Worm (Caenorhabditis elegans) whole organism, L4 larva: ENCODE measurements around the gene skr-17.

Experiments
- F44E2.7 ChIP-seq: fragments of 200-800 bp; sonication (Bioruptor generic); IDR thresholded peaks from 2 replicates; pipeline ENCODE4 v2.1.2; 2022; ENCODE audit warnings: missing genetic modification characterization, missing compliant biosample characterization
- R02D3.7 ChIP-seq: fragments of 150-350 bp; sonication (generic microtip); optimal IDR thresholded peaks from 3 replicates; lab custom pipeline; 2014; ENCODE audit warnings: missing biosample characterization, missing genetic modification characterization
- T20F7.1 ChIP-seq: fragments of 200-800 bp; sonication (Bioruptor generic); optimal IDR thresholded peaks from 2 replicates; lab custom pipeline; 2018; ENCODE audit warnings: mild to moderate bottlenecking, missing genetic modification characterization, missing compliant biosample characterization
- Y105C5A.15 ChIP-seq: fragments of 200-800 bp; sonication (Bioruptor generic); IDR thresholded peaks from 2 replicates; pipeline ENCODE4 v1.3.6; 2022; ENCODE audit warnings: missing genetic modification characterization, missing compliant biosample characterization
- Y75B8A.6 ChIP-seq: fragments of 200-800 bp; sonication (Bioruptor generic); IDR thresholded peaks from 2 replicates; pipeline ENCODE4 v1.3.6; 2022; ENCODE audit warnings: missing genetic modification reagents, missing genetic modification characterization, missing compliant biosample characterization
- ceh-20 ChIP-seq: fragments of 200-800 bp; sonication (Bioruptor generic); IDR thresholded peaks from 2 replicates; pipeline ENCODE4 v1.3.6; 2022; ENCODE audit warnings: missing genetic modification reagents, missing genetic modification characterization, missing compliant biosample characterization
- ceh-28 ChIP-seq: fragments of 150-350 bp; optimal IDR thresholded peaks from 2 replicates; lab custom pipeline; 2014; ENCODE audit warnings: missing biosample characterization, missing genetic modification reagents, missing genetic modification characterization
- ceh-32 ChIP-seq: sonication (generic microtip); optimal IDR thresholded peaks from 2 replicates; lab custom pipeline; 2016; ENCODE audit warnings: mild to moderate bottlenecking, missing genetic modification characterization, missing compliant biosample characterization; ENCODE audit not compliant: poor library complexity
- ceh-44 ChIP-seq: fragments of 200-800 bp; sonication (Bioruptor generic); IDR thresholded peaks from 2 replicates; pipeline ENCODE4 v1.3.6; 2022; ENCODE audit warnings: missing genetic modification reagents, missing genetic modification characterization, missing compliant biosample characterization
- ces-1 ChIP-seq: fragments of 150-350 bp; sonication (generic microtip); optimal IDR thresholded peaks from 4 replicates; lab custom pipeline; 2014; ENCODE audit warnings: missing biosample characterization, missing genetic modification reagents, missing genetic modification characterization
- cey-2 ChIP-seq: sonication (generic microtip); optimal IDR thresholded peaks from 3 replicates; lab custom pipeline; 2017; ENCODE audit warnings: missing genetic modification characterization, mild to moderate bottlenecking, missing compliant biosample characterization, antibody characterized with exemption, borderline replicate concordance; ENCODE audit not compliant: insufficient read depth
- ctbp-1 ChIP-seq: fragments of 200-800 bp; sonication (Bioruptor generic); IDR thresholded peaks from 2 replicates; pipeline ENCODE4 v1.3.6; 2022; ENCODE audit warnings: missing genetic modification reagents, missing genetic modification characterization, missing compliant biosample characterization
- dmd-8 ChIP-seq: fragments of 200-800 bp; sonication (Bioruptor generic); IDR thresholded peaks from 2 replicates; pipeline ENCODE4 v1.3.6; 2022; ENCODE audit warnings: missing genetic modification characterization, missing compliant biosample characterization
- dpl-1 ChIP-seq: fragments of 150-350 bp; optimal IDR thresholded peaks from 2 replicates; lab custom pipeline; 2014; ENCODE audit warnings: missing biosample characterization, missing genetic modification reagents, missing genetic modification characterization
- fkh-10 ChIP-seq: fragments of 150-350 bp; optimal IDR thresholded peaks from 2 replicates; lab custom pipeline; 2014; ENCODE audit warnings: missing biosample characterization, missing genetic modification reagents, missing genetic modification characterization
- gei-8 ChIP-seq: fragments of 200-800 bp; sonication (Bioruptor generic); optimal IDR thresholded peaks from 2 replicates; lab custom pipeline; 2018; ENCODE audit warnings: mild to moderate bottlenecking, missing genetic modification characterization, missing compliant biosample characterization
- hlh-30 ChIP-seq: sonication (generic microtip); optimal IDR thresholded peaks from 2 replicates; lab custom pipeline; 2017; ENCODE audit warnings: antibody characterized with exemption, mild to moderate bottlenecking, missing genetic modification characterization, missing compliant biosample characterization; ENCODE audit not compliant: insufficient read depth
- lin-38 ChIP-seq: fragments of 200-800 bp; sonication (Bioruptor generic); IDR thresholded peaks from 2 replicates; pipeline ENCODE4 v1.3.6; 2022; ENCODE audit warnings: missing genetic modification reagents, missing genetic modification characterization, missing compliant biosample characterization
- lir-3 ChIP-seq: sonication (generic microtip); optimal IDR thresholded peaks from 2 replicates; lab custom pipeline; 2016; ENCODE audit warnings: mild to moderate bottlenecking, missing genetic modification characterization, missing compliant biosample characterization
- lsy-2 ChIP-seq, 2 experiments: fragments of 150-350 bp in 1 of 2; sonication (generic microtip) in 1 of 2; optimal IDR thresholded peaks; 2 replicates each; lab custom pipeline; 2014 to 2017; ENCODE audit warnings: missing biosample characterization in 2 of 2, missing genetic modification characterization in 2 of 2
- mdl-1 ChIP-seq, 2 experiments: fragments of 150-350 bp in 1 of 2; sonication (generic microtip) in 1 of 2; optimal IDR thresholded peaks; 2 replicates each; lab custom pipeline; 2014 to 2017; ENCODE audit warnings: missing biosample characterization in 2 of 2, missing genetic modification characterization in 2 of 2
- mep-1 ChIP-seq: fragments of 150-350 bp; sonication (generic microtip); optimal IDR thresholded peaks from 3 replicates; lab custom pipeline; 2014; ENCODE audit warnings: missing biosample characterization, missing genetic modification characterization
- mes-2 ChIP-seq: sonication (generic microtip); optimal IDR thresholded peaks from 2 replicates; lab custom pipeline; 2016; ENCODE audit warnings: missing genotype, mild to moderate bottlenecking, missing genetic modification characterization, missing compliant biosample characterization; ENCODE audit not compliant: poor library complexity, severe bottlenecking
- mxl-3 ChIP-seq: fragments of 200-800 bp; sonication (Bioruptor generic); optimal IDR thresholded peaks from 2 replicates; lab custom pipeline; 2018; ENCODE audit warnings: mild to moderate bottlenecking, missing genetic modification characterization, missing compliant biosample characterization
- nhr-41 ChIP-seq: fragments of 200-800 bp; sonication (Bioruptor generic); IDR thresholded peaks from 2 replicates; pipeline ENCODE4 v1.3.6; 2022; ENCODE audit warnings: missing genetic modification reagents, missing genetic modification characterization, missing compliant biosample characterization
- nhr-48 ChIP-seq: sonication (generic microtip); optimal IDR thresholded peaks from 2 replicates; lab custom pipeline; 2016; ENCODE audit warnings: mild to moderate bottlenecking, missing genetic modification characterization, missing compliant biosample characterization
- nhr-6 ChIP-seq: fragments of 150-350 bp; optimal IDR thresholded peaks from 2 replicates; lab custom pipeline; 2014; ENCODE audit warnings: missing biosample characterization, missing genetic modification characterization
- nhr-77 ChIP-seq: fragments of 150-350 bp; optimal IDR thresholded peaks from 2 replicates; lab custom pipeline; 2014; ENCODE audit warnings: missing biosample characterization, missing genetic modification characterization
- pha-4 ChIP-seq, 2 experiments: fragments of 150-350 bp in 1 of 2; fragments of 200-800 bp in 1 of 2; sonication (Bioruptor generic) in 1 of 2; IDR thresholded peaks in 1 of 2; optimal IDR thresholded peaks in 1 of 2; 2 replicates each; pipeline versions ENCODE4 v1.3.6 to Lab custom; 2014 to 2022; ENCODE audit warnings: missing genetic modification characterization in 2 of 2, missing genetic modification reagents in 2 of 2, missing biosample characterization in 1 of 2, missing compliant biosample characterization in 1 of 2
- php-3 ChIP-seq: fragments of 200-800 bp; sonication (Bioruptor generic); IDR thresholded peaks from 2 replicates; pipeline ENCODE4 v1.3.6; 2022; ENCODE audit warnings: missing genetic modification reagents, missing genetic modification characterization, missing compliant biosample characterization
- pqm-1 ChIP-seq: sonication (generic microtip); optimal IDR thresholded peaks from 2 replicates; lab custom pipeline; 2017; ENCODE audit warnings: missing biosample characterization, missing genetic modification characterization
- saeg-2 ChIP-seq: fragments of 200-800 bp; sonication (Bioruptor generic); IDR thresholded peaks from 2 replicates; pipeline ENCODE4 v1.3.6; 2022; ENCODE audit warnings: missing genetic modification reagents, missing genetic modification characterization, missing compliant biosample characterization
- sdz-12 ChIP-seq: fragments of 200-800 bp; sonication (Bioruptor generic); optimal IDR thresholded peaks from 2 replicates; lab custom pipeline; 2018; ENCODE audit warnings: mild to moderate bottlenecking, missing genetic modification characterization, missing compliant biosample characterization
- set-16 ChIP-seq: fragments of 200-800 bp; sonication (Bioruptor generic); IDR thresholded peaks from 2 replicates; pipeline ENCODE4 v1.3.6; 2022; ENCODE audit warnings: missing genetic modification reagents, missing genetic modification characterization, missing compliant biosample characterization
- skn-1 ChIP-seq: fragments of 150-350 bp; optimal IDR thresholded peaks from 2 replicates; lab custom pipeline; 2014; ENCODE audit warnings: missing biosample characterization, missing genetic modification characterization
- unc-130 ChIP-seq: sonication (generic microtip); optimal IDR thresholded peaks from 2 replicates; lab custom pipeline; 2016; ENCODE audit warnings: missing genetic modification reagents, missing genetic modification characterization, missing compliant biosample characterization
- unc-39 ChIP-seq: sonication (generic microtip); optimal IDR thresholded peaks from 2 replicates; lab custom pipeline; 2017; ENCODE audit warnings: missing biosample characterization, missing genetic modification characterization
- vab-7 ChIP-seq: fragments of 200-800 bp; sonication (Bioruptor generic); IDR thresholded peaks from 2 replicates; pipeline ENCODE4 v1.3.6; 2022; ENCODE audit warnings: missing genetic modification reagents, missing genetic modification characterization, missing compliant biosample characterization
- zip-2 ChIP-seq: fragments of 150-350 bp; optimal IDR thresholded peaks from 2 replicates; lab custom pipeline; 2014; ENCODE audit warnings: missing biosample characterization, missing genetic modification characterization
- ztf-11 ChIP-seq: fragments of 150-350 bp; optimal IDR thresholded peaks from 2 replicates; lab custom pipeline; 2014; ENCODE audit warnings: missing biosample characterization, missing genetic modification characterization

skr-17 gene

ce11 chrII:7777320-7777978, 5.9 kb upstream of the skr-17 start, which contains the start of gene mthf-1 (continued):
- TF ChIP-seq Y75B8A.6 (GFP tag; lab: Robert Waterston, UW) (no peak), set-16 (no peak), nhr-77 (tag; lab: Kevin White, UChicago) (peak; percentile 44), ceh-20 (no peak), nhr-6 (peak; percentile 43), lsy-2 (tag; optimal IDR thresholded peaks at IDR 0.05; lab: Kevin White, UChicago) (peak in 1 of 2 experiments; percentile 35), mep-1 (tag; lab: Kevin White, UChicago) (peak; percentile 39), saeg-2 (GFP tag; lab: Robert Waterston, UW) (no peak), mxl-3 (GFP tag; lab: Kevin White, UChicago) (no peak), cey-2 (tag; lab: Kevin White, UChicago) (peak; percentile 18), skn-1 (tag; lab: Kevin White, UChicago) (no peak), nhr-41 (GFP tag; lab: Robert Waterston, UW) (peak; percentile 90), sdz-12 (no peak), F44E2.7 (GFP tag; lab: Robert Waterston, UW) (no peak), unc-39 (tag; lab: Kevin White, UChicago) (no peak), ceh-32 (no peak), dpl-1 (GFP tag; lab: Kevin White, UChicago) (peak; percentile 2), gei-8 (GFP tag; lab: Kevin White, UChicago) (no peak), nhr-48 (tag; lab: Kevin White, UChicago) (peak; percentile 53), unc-130 (no peak), ztf-11 (tag; lab: Kevin White, UChicago) (no peak), mdl-1 (tag; optimal IDR thresholded peaks at IDR 0.05; lab: Kevin White, UChicago) (peak in 1 of 2 experiments; percentile 26), lir-3 (tag; lab: Kevin White, UChicago) (no peak), ctbp-1 (GFP tag; lab: Robert Waterston, UW) (no peak), T20F7.1 (GFP tag; lab: Kevin White, UChicago) (peak; percentile 15), ceh-28 (tag; lab: Kevin White, UChicago) (no peak), zip-2 (tag; lab: Kevin White, UChicago) (no peak), fkh-10 (no peak), mes-2 (tag; lab: Kevin White, UChicago) (peak; percentile 17), ces-1 (GFP tag; lab: Kevin White, UChicago) (no peak), pqm-1 (tag; lab: Kevin White, UChicago) (peak; percentile 83), ceh-44 (GFP tag; lab: Robert Waterston, UW) (no peak), dmd-8 (GFP tag; lab: Robert Waterston, UW) (no peak), php-3 (GFP tag; lab: Robert Waterston, UW) (no peak), Y105C5A.15 (GFP tag; lab: Robert Waterston, UW) (no peak), vab-7 (GFP tag; lab: Robert Waterston, UW) (no peak), lin-38 (GFP tag; lab: Robert Waterston, UW) (peak; percentile 24; the same call in 1 of the 2 replicates), R02D3.7 (tag; lab: Kevin White, UChicago) (no peak), hlh-30 (tag; lab: Kevin White, UChicago) (peak; percentile 66), pha-4 (GFP tag; IDR thresholded peaks at IDR 0.05; lab: Robert Waterston, UW) (peak; percentile 46; the same call in 1 of the 2 replicates), pha-4 (tag; optimal IDR thresholded peaks at IDR 0.05; lab: Kevin White, UChicago) (no peak)
